Worm (Caenorhabditis elegans) whole organism, L4/young adult: ENCODE results near the gene F55B11.3.

Experiments
- W03F9.2 ChIP-seq: fragments of 150-350 bp; optimal IDR thresholded peaks from 2 replicates; lab custom pipeline; 2014; ENCODE audit warnings: missing biosample characterization, missing genetic modification characterization
- him-1 ChIP-seq: sonication (generic microtip); optimal IDR thresholded peaks from 2 replicates; lab custom pipeline; 2016; ENCODE audit warnings: missing genotype, missing genetic modification reagents, missing genetic modification characterization, missing compliant biosample characterization

ce11 chrIV:14408569-14408968 is 15.9 kb upstream of the F55B11.3 start:
- TF ChIP-seq W03F9.2 (tag; lab: Kevin White, UChicago), result no peak
- no peak for TF ChIP-seq him-1 (tag; lab: Kevin White, UChicago)
